Worm (Caenorhabditis elegans) whole organism, L3 larva: ENCODE results near the gene F46F5.5.

Source experiments
- ceh-16 ChIP-seq: sonication (generic microtip); optimal IDR thresholded peaks from 2 replicates; lab custom pipeline; 2017; ENCODE audit warnings: missing biosample characterization, missing genetic modification characterization
- ceh-82 ChIP-seq: fragments of 150-350 bp; optimal IDR thresholded peaks from 2 replicates; lab custom pipeline; 2014; ENCODE audit warnings: missing biosample characterization, missing genetic modification characterization
- daf-12 ChIP-seq: fragments of 150-350 bp; optimal IDR thresholded peaks from 2 replicates; lab custom pipeline; 2014; ENCODE audit warnings: missing biosample characterization, missing genetic modification reagents, missing genetic modification characterization
- elt-2 ChIP-seq: sonication (generic microtip); optimal IDR thresholded peaks from 2 replicates; lab custom pipeline; 2016; ENCODE audit warnings: missing genetic modification reagents, mild to moderate bottlenecking, missing genetic modification characterization, missing compliant biosample characterization
- nhr-11 ChIP-seq: fragments of 150-350 bp; optimal IDR thresholded peaks from 2 replicates; lab custom pipeline; 2014; ENCODE audit warnings: missing biosample characterization, missing genetic modification characterization
- ztf-11 ChIP-seq: fragments of 150-350 bp; optimal IDR thresholded peaks from 2 replicates; lab custom pipeline; 2014; ENCODE audit warnings: missing biosample characterization, missing genetic modification characterization

DNA sequence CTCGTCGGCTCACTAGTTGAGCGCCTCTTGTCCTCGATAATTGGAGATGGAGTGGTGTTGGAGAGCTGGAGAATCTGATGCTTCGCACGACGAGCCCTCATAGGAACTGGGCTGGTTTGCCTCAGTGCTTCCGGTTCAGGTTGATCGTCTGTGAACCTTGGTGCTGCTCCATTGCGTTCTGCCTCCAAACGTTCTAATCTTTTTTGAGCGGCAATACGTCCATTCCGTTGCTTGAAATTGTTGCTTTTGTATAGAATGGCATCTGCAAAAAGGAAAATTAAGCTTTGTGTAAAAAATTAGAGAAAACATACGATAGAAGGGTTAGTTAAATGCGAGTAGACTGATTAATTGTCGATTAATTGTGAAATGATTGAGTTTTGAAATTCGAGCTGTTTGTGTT is at the start of gene F46F5.5:
- no peak for TF ChIP-seq elt-2
- no peak for TF ChIP-seq ceh-82 (tag; lab: Kevin White, UChicago)
- TF ChIP-seq daf-12 = no peak
- no peak for TF ChIP-seq nhr-11 (tag; lab: Kevin White, UChicago)
- no peak for TF ChIP-seq ceh-16 (tag; lab: Kevin White, UChicago)
- TF ChIP-seq ztf-11 (tag; lab: Kevin White, UChicago) = no peak
